Fruit fly (Drosophila melanogaster): ENCODE measurements around the gene CG1958.

DNA sequence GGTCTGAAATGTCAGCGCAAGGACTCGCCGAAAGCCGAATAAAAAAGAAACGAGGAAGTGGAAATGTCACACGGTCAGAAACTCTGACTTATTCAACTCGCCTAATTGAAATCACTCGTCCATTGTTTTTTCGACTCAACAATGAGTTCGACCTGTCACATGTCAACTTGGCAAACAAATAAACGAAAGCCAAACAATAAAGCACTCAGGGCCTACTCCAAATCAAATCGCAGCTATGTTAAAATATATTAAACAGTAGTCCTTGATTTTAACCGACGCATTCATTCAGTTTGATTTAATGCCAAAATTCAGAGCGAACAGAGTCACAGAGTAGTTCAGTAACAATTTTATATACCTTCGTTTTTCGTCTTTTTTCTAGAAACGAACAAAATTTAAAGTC lies at the start of gene CG1958:
- no peak for TF ChIP-seq ttk (optimal IDR thresholded peaks at IDR 0.05)
- TF ChIP-seq Sin3A (optimal IDR thresholded peaks at IDR 0.05) = no peak

Data from Kc167 (cell line).